Worm (Caenorhabditis elegans) whole organism, L4 larva: ENCODE data around the gene F22F1.3.

ENCODE experiments used
- D1046.2 ChIP-seq: fragments of 200-800 bp; sonication (Bioruptor generic); IDR thresholded peaks from 2 replicates; pipeline ENCODE4 v1.3.6; 2022; ENCODE audit warnings: missing genetic modification characterization, missing compliant biosample characterization
- F26F4.8 ChIP-seq: fragments of 200-800 bp; sonication (Bioruptor generic); conservative IDR thresholded peaks from 2 replicates; pipeline ENCODE4 v1.3.6; 2022; ENCODE audit warnings: missing genetic modification characterization, missing compliant biosample characterization
- F37D6.2 ChIP-seq: sonication (generic microtip); optimal IDR thresholded peaks from 2 replicates; lab custom pipeline; 2016; ENCODE audit warnings: mild to moderate bottlenecking, missing genetic modification characterization, missing compliant biosample characterization
- F49E8.2 ChIP-seq: sonication (generic microtip); optimal IDR thresholded peaks from 2 replicates; lab custom pipeline; 2016; ENCODE audit warnings: missing compliant biosample characterization, mild to moderate bottlenecking, missing genetic modification characterization, borderline replicate concordance
- R02D3.7 ChIP-seq: fragments of 150-350 bp; sonication (generic microtip); optimal IDR thresholded peaks from 3 replicates; lab custom pipeline; 2014; ENCODE audit warnings: missing biosample characterization, missing genetic modification characterization
- T26A8.4 ChIP-seq: fragments of 200-800 bp; sonication (Bioruptor generic); IDR thresholded peaks from 2 replicates; pipeline ENCODE4 v1.3.6; 2022; ENCODE audit warnings: missing genetic modification characterization, missing compliant biosample characterization
- Y48G9A.11 ChIP-seq: fragments of 200-800 bp; sonication (Bioruptor generic); IDR thresholded peaks from 2 replicates; pipeline ENCODE4 v1.3.6; 2022; ENCODE audit warnings: missing genetic modification reagents, missing genetic modification characterization, missing compliant biosample characterization
- Y75B8A.6 ChIP-seq: fragments of 200-800 bp; sonication (Bioruptor generic); IDR thresholded peaks from 2 replicates; pipeline ENCODE4 v1.3.6; 2022; ENCODE audit warnings: missing genetic modification reagents, missing genetic modification characterization, missing compliant biosample characterization
- aha-1 ChIP-seq: fragments of 150-350 bp; peaks from one replicate; lab custom pipeline; 2014; ENCODE audit warnings: missing biosample characterization, missing genetic modification characterization
- aly-2 ChIP-seq: sonication (generic microtip); optimal IDR thresholded peaks from 2 replicates; lab custom pipeline; 2018; ENCODE audit warnings: missing biosample characterization, missing genetic modification characterization
- attf-4 ChIP-seq: sonication (generic microtip); optimal IDR thresholded peaks from 3 replicates; lab custom pipeline; 2017; ENCODE audit warnings: missing biosample characterization, missing genetic modification characterization
- ceh-28 ChIP-seq: fragments of 150-350 bp; optimal IDR thresholded peaks from 2 replicates; lab custom pipeline; 2014; ENCODE audit warnings: missing biosample characterization, missing genetic modification reagents, missing genetic modification characterization
- ceh-32 ChIP-seq: sonication (generic microtip); optimal IDR thresholded peaks from 2 replicates; lab custom pipeline; 2016; ENCODE audit warnings: mild to moderate bottlenecking, missing genetic modification characterization, missing compliant biosample characterization; ENCODE audit not compliant: poor library complexity
- ceh-82 ChIP-seq: sonication (generic microtip); optimal IDR thresholded peaks from 2 replicates; lab custom pipeline; 2017; ENCODE audit warnings: missing biosample characterization, missing genetic modification characterization
- cey-2 ChIP-seq: sonication (generic microtip); optimal IDR thresholded peaks from 3 replicates; lab custom pipeline; 2017; ENCODE audit warnings: missing genetic modification characterization, mild to moderate bottlenecking, missing compliant biosample characterization, antibody characterized with exemption, borderline replicate concordance; ENCODE audit not compliant: insufficient read depth
- daf-12 ChIP-seq: fragments of 150-350 bp; optimal IDR thresholded peaks from 2 replicates; lab custom pipeline; 2014; ENCODE audit warnings: missing biosample characterization, missing genetic modification reagents, missing genetic modification characterization
- daf-8 ChIP-seq: fragments of 200-800 bp; sonication (Bioruptor generic); IDR thresholded peaks from 2 replicates; pipeline ENCODE4 v1.3.6; 2022; ENCODE audit warnings: missing genetic modification characterization, missing compliant biosample characterization
- duxl-1 ChIP-seq: sonication (generic microtip); optimal IDR thresholded peaks from 2 replicates; lab custom pipeline; 2016; ENCODE audit warnings: mild to moderate bottlenecking, missing genetic modification characterization, moderate library complexity, missing compliant biosample characterization; ENCODE audit not compliant: poor library complexity
- egl-27 ChIP-seq: sonication (generic microtip); optimal IDR thresholded peaks from 3 replicates; lab custom pipeline; 2017; ENCODE audit warnings: missing biosample characterization, missing genetic modification reagents, missing genetic modification characterization
- egl-43 ChIP-seq: fragments of 200-800 bp; sonication (Bioruptor generic); IDR thresholded peaks from 2 replicates; pipeline ENCODE4 v1.3.6; 2022; ENCODE audit warnings: missing genetic modification reagents, missing genetic modification characterization, missing compliant biosample characterization
- fos-1 ChIP-seq: fragments of 150-350 bp; optimal IDR thresholded peaks from 2 replicates; lab custom pipeline; 2014; ENCODE audit warnings: missing biosample characterization, missing genetic modification characterization
- gei-8 ChIP-seq: fragments of 200-800 bp; sonication (Bioruptor generic); optimal IDR thresholded peaks from 2 replicates; lab custom pipeline; 2018; ENCODE audit warnings: mild to moderate bottlenecking, missing genetic modification characterization, missing compliant biosample characterization
- hlh-11 ChIP-seq: fragments of 200-800 bp; sonication (Bioruptor generic); optimal IDR thresholded peaks from 2 replicates; lab custom pipeline; 2018; ENCODE audit warnings: mild to moderate bottlenecking, missing genetic modification characterization, missing compliant biosample characterization
- hlh-30 ChIP-seq: sonication (generic microtip); optimal IDR thresholded peaks from 2 replicates; lab custom pipeline; 2017; ENCODE audit warnings: antibody characterized with exemption, mild to moderate bottlenecking, missing genetic modification characterization, missing compliant biosample characterization; ENCODE audit not compliant: insufficient read depth
- hmg-1.1 ChIP-seq: fragments of 200-800 bp; sonication (Bioruptor generic); IDR thresholded peaks from 2 replicates; pipeline ENCODE4 v1.3.6; 2022; ENCODE audit warnings: missing genetic modification reagents, missing genetic modification characterization, missing compliant biosample characterization
- lin-1 ChIP-seq: fragments of 200-800 bp; sonication (Bioruptor generic); IDR thresholded peaks from 2 replicates; pipeline ENCODE4 v1.3.6; 2022; ENCODE audit warnings: missing genetic modification reagents, missing genetic modification characterization, missing compliant biosample characterization
- lin-39 ChIP-seq: fragments of 150-350 bp; optimal IDR thresholded peaks from 2 replicates; lab custom pipeline; 2014; ENCODE audit warnings: missing biosample characterization, missing genetic modification reagents, missing genetic modification characterization
- lsy-2 ChIP-seq, 2 experiments: fragments of 150-350 bp in 1 of 2; sonication (generic microtip) in 1 of 2; optimal IDR thresholded peaks; 2 replicates each; lab custom pipeline; 2014 to 2017; ENCODE audit warnings: missing biosample characterization in 2 of 2, missing genetic modification characterization in 2 of 2
- mep-1 ChIP-seq: fragments of 150-350 bp; sonication (generic microtip); optimal IDR thresholded peaks from 3 replicates; lab custom pipeline; 2014; ENCODE audit warnings: missing biosample characterization, missing genetic modification characterization
- mxl-2 ChIP-seq: fragments of 200-800 bp; sonication (Bioruptor generic); conservative IDR thresholded peaks from 2 replicates; pipeline ENCODE4 v1.3.6; 2022; ENCODE audit warnings: missing genetic modification reagents, missing genetic modification characterization, missing compliant biosample characterization
- nhr-10 ChIP-seq: fragments of 150-350 bp; optimal IDR thresholded peaks from 2 replicates; lab custom pipeline; 2014; ENCODE audit warnings: missing biosample characterization, missing genetic modification characterization
- nhr-102 ChIP-seq: sonication (generic microtip); optimal IDR thresholded peaks from 2 replicates; lab custom pipeline; 2016; ENCODE audit warnings: mild to moderate bottlenecking, missing genetic modification characterization, moderate library complexity, missing compliant biosample characterization
- nhr-11 ChIP-seq: fragments of 150-350 bp; optimal IDR thresholded peaks from 2 replicates; lab custom pipeline; 2014; ENCODE audit warnings: missing biosample characterization, missing genetic modification characterization
- nhr-237 ChIP-seq: sonication (generic microtip); optimal IDR thresholded peaks from 2 replicates; lab custom pipeline; 2017; ENCODE audit warnings: missing biosample characterization, missing genetic modification characterization
- nhr-25 ChIP-seq: sonication (generic microtip); optimal IDR thresholded peaks from 2 replicates; lab custom pipeline; 2017; ENCODE audit warnings: missing genetic modification characterization, mild to moderate bottlenecking, missing compliant biosample characterization, antibody characterized with exemption, moderate library complexity, borderline replicate concordance; ENCODE audit not compliant: insufficient read depth
- nhr-28 ChIP-seq: fragments of 150-350 bp; optimal IDR thresholded peaks from 2 replicates; lab custom pipeline; 2014; ENCODE audit warnings: missing biosample characterization, missing genetic modification characterization
- nhr-42 ChIP-seq: fragments of 200-800 bp; sonication (Bioruptor generic); IDR thresholded peaks from 2 replicates; pipeline ENCODE4 v1.3.6; 2022; ENCODE audit warnings: missing genetic modification characterization, missing compliant biosample characterization
- nhr-48 ChIP-seq: sonication (generic microtip); optimal IDR thresholded peaks from 2 replicates; lab custom pipeline; 2016; ENCODE audit warnings: mild to moderate bottlenecking, missing genetic modification characterization, missing compliant biosample characterization
- nhr-6 ChIP-seq: fragments of 150-350 bp; optimal IDR thresholded peaks from 2 replicates; lab custom pipeline; 2014; ENCODE audit warnings: missing biosample characterization, missing genetic modification characterization
- nhr-76 ChIP-seq: fragments of 150-350 bp; optimal IDR thresholded peaks from 2 replicates; lab custom pipeline; 2014; ENCODE audit warnings: missing biosample characterization, missing genetic modification characterization
- pha-4 ChIP-seq, 2 experiments: fragments of 150-350 bp in 1 of 2; fragments of 200-800 bp in 1 of 2; sonication (Bioruptor generic) in 1 of 2; IDR thresholded peaks in 1 of 2; optimal IDR thresholded peaks in 1 of 2; 2 replicates each; pipeline versions ENCODE4 v1.3.6 to Lab custom; 2014 to 2022; ENCODE audit warnings: missing genetic modification characterization in 2 of 2, missing genetic modification reagents in 2 of 2, missing biosample characterization in 1 of 2, missing compliant biosample characterization in 1 of 2
- php-3 ChIP-seq: fragments of 200-800 bp; sonication (Bioruptor generic); IDR thresholded peaks from 2 replicates; pipeline ENCODE4 v1.3.6; 2022; ENCODE audit warnings: missing genetic modification reagents, missing genetic modification characterization, missing compliant biosample characterization
- rbr-2 ChIP-seq: sonication (generic microtip); optimal IDR thresholded peaks from 2 replicates; lab custom pipeline; 2016; ENCODE audit warnings: missing genotype, missing genetic modification characterization, missing compliant biosample characterization
- saeg-2 ChIP-seq: fragments of 200-800 bp; sonication (Bioruptor generic); IDR thresholded peaks from 2 replicates; pipeline ENCODE4 v1.3.6; 2022; ENCODE audit warnings: missing genetic modification reagents, missing genetic modification characterization, missing compliant biosample characterization
- sdz-12 ChIP-seq: fragments of 200-800 bp; sonication (Bioruptor generic); optimal IDR thresholded peaks from 2 replicates; lab custom pipeline; 2018; ENCODE audit warnings: mild to moderate bottlenecking, missing genetic modification characterization, missing compliant biosample characterization
- snpc-1.2 ChIP-seq: fragments of 200-800 bp; sonication (Bioruptor generic); IDR thresholded peaks from 2 replicates; pipeline ENCODE4 v1.3.6; 2022; ENCODE audit warnings: missing genetic modification reagents, missing genetic modification characterization, missing compliant biosample characterization
- spr-1 ChIP-seq: sonication (generic microtip); optimal IDR thresholded peaks from 2 replicates; lab custom pipeline; 2016; ENCODE audit warnings: mild to moderate bottlenecking, missing genetic modification characterization, missing compliant biosample characterization
- unc-39 ChIP-seq: sonication (generic microtip); optimal IDR thresholded peaks from 2 replicates; lab custom pipeline; 2017; ENCODE audit warnings: missing biosample characterization, missing genetic modification characterization
- unc-62 ChIP-seq, 3 experiments: fragments of 150-350 bp in 1 of 3; sonication (generic microtip); optimal IDR thresholded peaks in 2 of 3; peaks in 1 of 3; 1 replicate in 1 of 3; 2 replicates in 2 of 3; lab custom pipeline; 2014 to 2017; ENCODE audit warnings: missing biosample characterization in 3 of 3, missing genetic modification characterization in 3 of 3, missing genetic modification reagents in 3 of 3, missing genotype in 1 of 3
- zag-1 ChIP-seq: fragments of 150-350 bp; optimal IDR thresholded peaks from 2 replicates; lab custom pipeline; 2014; ENCODE audit warnings: missing biosample characterization, missing genetic modification characterization
- zip-2 ChIP-seq: fragments of 150-350 bp; optimal IDR thresholded peaks from 2 replicates; lab custom pipeline; 2014; ENCODE audit warnings: missing biosample characterization, missing genetic modification characterization

Gene F22F1.3

DNA sequence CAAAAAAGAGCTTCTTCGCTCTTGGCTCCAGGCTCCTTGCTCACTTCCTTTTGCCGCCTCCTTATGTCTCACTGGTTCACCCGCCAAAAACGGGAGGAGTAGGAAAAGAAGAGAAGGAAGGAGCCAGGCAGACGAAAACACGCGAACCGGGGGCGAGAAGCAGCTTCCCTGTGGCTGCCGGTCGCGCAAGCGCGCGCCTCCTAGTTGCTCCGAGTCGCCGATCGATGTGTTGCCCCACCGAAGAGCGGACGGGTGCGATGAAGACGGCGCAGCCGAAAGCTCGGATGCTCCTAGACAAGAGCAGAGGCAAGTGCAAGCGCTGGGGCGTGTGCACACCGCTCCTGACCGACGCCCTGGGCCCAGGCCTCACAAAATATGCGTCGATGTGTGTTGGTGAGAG, 682 bp upstream of the F22F1.3 start (continued):
- TF ChIP-seq php-3 (GFP tag; lab: Robert Waterston, UW): peak; percentile 33; the same call in 1 of the 2 replicates
- no peak for TF ChIP-seq ceh-32 (tag; lab: Kevin White, UChicago)
- TF ChIP-seq Y48G9A.11 (GFP tag; lab: Robert Waterston, UW): no peak
- no peak for TF ChIP-seq F49E8.2 (tag; lab: Kevin White, UChicago)
- TF ChIP-seq lin-39: no peak
- no peak for TF ChIP-seq gei-8 (GFP tag; lab: Kevin White, UChicago)
- TF ChIP-seq nhr-102 (tag; lab: Kevin White, UChicago): no peak
- TF ChIP-seq lsy-2 (tag; optimal IDR thresholded peaks at IDR 0.05; lab: Kevin White, UChicago): peak in 1 of 2 experiments; percentile 15
- TF ChIP-seq zip-2 (tag; lab: Kevin White, UChicago): no peak
- no peak for TF ChIP-seq unc-62 (GFP tag; optimal IDR thresholded peaks at IDR 0.05 in 1 of 2; lab: Kevin White, UChicago)
- no peak for TF ChIP-seq unc-62 (tag; optimal IDR thresholded peaks at IDR 0.05; lab: Kevin White, UChicago)
- no peak for TF ChIP-seq nhr-237 (tag; lab: Kevin White, UChicago)
- TF ChIP-seq F26F4.8: no peak
- TF ChIP-seq daf-12 (tag; lab: Kevin White, UChicago): no peak
- no peak for TF ChIP-seq nhr-28 (tag; lab: Kevin White, UChicago)
- 0 out of 2 replicates have a peak, but pooled peaks have one; percentile 40 for TF ChIP-seq nhr-42
- TF ChIP-seq cey-2: no peak
- TF ChIP-seq nhr-6: no peak
- peak; percentile 41 for TF ChIP-seq ceh-28 (tag; lab: Kevin White, UChicago)
- TF ChIP-seq mxl-2 (GFP tag; lab: Robert Waterston, UW): no peak
- no peak for TF ChIP-seq nhr-10 (tag; lab: Kevin White, UChicago)
- TF ChIP-seq fos-1 (tag; lab: Kevin White, UChicago): no peak
- peak; percentile 22 for TF ChIP-seq hlh-11
- no peak for TF ChIP-seq attf-4 (tag; lab: Kevin White, UChicago)
- no peak for TF ChIP-seq zag-1 (tag; lab: Kevin White, UChicago)
- TF ChIP-seq spr-1 (tag; lab: Kevin White, UChicago): peak; percentile 24
- no peak for TF ChIP-seq nhr-48 (tag; lab: Kevin White, UChicago)
- TF ChIP-seq ceh-82 (tag; lab: Kevin White, UChicago): no peak
- no peak for TF ChIP-seq R02D3.7 (tag; lab: Kevin White, UChicago)
- TF ChIP-seq Y75B8A.6 (GFP tag; lab: Robert Waterston, UW): no peak
- no peak for TF ChIP-seq egl-27
- no peak for TF ChIP-seq aly-2
- TF ChIP-seq T26A8.4 (GFP tag; lab: Robert Waterston, UW): peak; percentile 35; the same call in 1 of the 2 replicates
- peak; percentile 26 for TF ChIP-seq aha-1 (tag; lab: Kevin White, UChicago)
- peak; percentile 91 for TF ChIP-seq F37D6.2
- TF ChIP-seq mep-1: peak; percentile 74
- peak; percentile 45 for TF ChIP-seq hlh-30 (tag; lab: Kevin White, UChicago)
- no peak for TF ChIP-seq sdz-12 (GFP tag; lab: Kevin White, UChicago)
- TF ChIP-seq egl-43 (GFP tag; lab: Robert Waterston, UW): peak; percentile 87
- TF ChIP-seq nhr-11 (tag; lab: Kevin White, UChicago): no peak
- TF ChIP-seq hmg-1.1 (GFP tag; lab: Robert Waterston, UW): peak; percentile 79
- no peak for TF ChIP-seq nhr-76 (tag; lab: Kevin White, UChicago)
- TF ChIP-seq nhr-25 (tag; lab: Kevin White, UChicago): no peak
- peak; percentile 75; the same call in 1 of the 2 replicates for TF ChIP-seq D1046.2 (GFP tag; lab: Robert Waterston, UW)
- peak; percentile 82 for TF ChIP-seq rbr-2 (tag; lab: Kevin White, UChicago)
- no peak for TF ChIP-seq snpc-1.2
- no peak for TF ChIP-seq daf-8 (GFP tag; lab: Robert Waterston, UW)
- no peak for TF ChIP-seq unc-39 (tag; lab: Kevin White, UChicago)
- no peak for TF ChIP-seq lin-1 (GFP tag; lab: Robert Waterston, UW)
- 0 out of 2 replicates have a peak, but pooled peaks have one; percentile 26 for TF ChIP-seq saeg-2 (GFP tag; lab: Robert Waterston, UW)
- TF ChIP-seq duxl-1 (tag; lab: Kevin White, UChicago): no peak
- TF ChIP-seq pha-4 (GFP tag; IDR thresholded peaks at IDR 0.05; lab: Robert Waterston, UW): no peak; the same call in 1 of the 2 replicates
- TF ChIP-seq pha-4 (tag; optimal IDR thresholded peaks at IDR 0.05; lab: Kevin White, UChicago): no peak
